Worm (Caenorhabditis elegans): Measurements from ENCODE around the gene D2096.10.
A peak's percentile ranks its signal among the peaks of the same experiment; 100 is the strongest.

The D2096.10 gene

DNA sequence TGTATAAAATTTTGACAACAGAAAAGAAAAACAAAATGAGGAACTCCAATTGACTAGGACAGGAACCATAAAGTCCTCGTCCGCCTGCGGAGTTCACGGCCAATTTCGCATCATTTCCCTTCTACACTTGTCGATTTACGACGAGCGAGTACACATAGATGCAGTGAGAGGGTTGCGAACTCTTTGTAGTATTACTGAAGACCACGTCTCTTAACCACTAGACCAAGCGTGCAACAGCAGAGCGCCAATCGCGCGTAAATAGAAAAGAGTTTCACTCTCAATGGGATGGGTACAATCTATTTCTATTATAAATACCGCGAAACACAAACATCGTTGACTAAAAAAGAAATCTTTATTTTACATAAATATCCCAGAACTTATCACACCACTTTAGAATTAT is 13.7 kb downstream of the D2096.10 start (continued):
- TF ChIP-seq tbx-9 (tag; optimal IDR thresholded peaks at IDR 0.05; ENCODE audit: borderline replicate concordance) (no peak), unc-62 (GFP tag; optimal IDR thresholded peaks at IDR 0.05) (no peak), hlh-12 (tag; optimal IDR thresholded peaks at IDR 0.05) (peak; percentile 22), lin-26 (GFP tag; IDR thresholded peaks at IDR 0.05) (peak; percentile 84), repo-1 (tag; optimal IDR thresholded peaks at IDR 0.05) (peak; percentile 73), bed-1 (GFP tag; IDR thresholded peaks at IDR 0.05) (no peak), hrde-1 (tag; optimal IDR thresholded peaks at IDR 0.05; ENCODE audit: borderline replicate concordance) (peak; percentile 78), F37B4.10 (GFP tag; IDR thresholded peaks at IDR 0.05) (no peak), ceh-58 (GFP tag; IDR thresholded peaks at IDR 0.05) (0 out of 2 replicates have a peak, but pooled peaks have one; percentile 70), mxl-1 (tag; optimal IDR thresholded peaks at IDR 0.05) (peak; percentile 76), rcor-1 (GFP tag; IDR thresholded peaks at IDR 0.05) (peak; percentile 71), ccch-3 (GFP tag; optimal IDR thresholded peaks at IDR 0.05) (peak; percentile 50), Y67H2A.10 (GFP tag; conservative IDR thresholded peaks at IDR 0.05) (0 out of 2 replicates have a peak, but pooled peaks have one; percentile 43), let-526 (GFP tag; IDR thresholded peaks at IDR 0.05) (no peak), snpc-1.3 (tag; optimal IDR thresholded peaks at IDR 0.05; ENCODE audit: insufficient read depth) (peak; percentile 84), mes-4 (tag; optimal IDR thresholded peaks at IDR 0.05) (peak; percentile 73), aptf-3 (GFP tag; IDR thresholded peaks at IDR 0.05) (0 out of 2 replicates have a peak, but pooled peaks have one; percentile 36), lin-35 (GFP tag; optimal IDR thresholded peaks at IDR 0.05) (peak in 1 of 3 experiments; percentile 61), snpc-1.1 (tag; optimal IDR thresholded peaks at IDR 0.05; ENCODE audit: insufficient read depth) (peak; percentile 46), rec-8 (tag; optimal IDR thresholded peaks at IDR 0.05) (peak; percentile 51 to 76), C06A6.2 (GFP tag; conservative IDR thresholded peaks at IDR 0.05) (no peak), Y79H2A.3 (GFP tag; conservative IDR thresholded peaks at IDR 0.05) (0 out of 2 replicates have a peak, but pooled peaks have one; percentile 54), attf-5 (GFP tag; optimal IDR thresholded peaks at IDR 0.05) (peak; percentile 49), sptf-2 (GFP tag; optimal IDR thresholded peaks at IDR 0.05) (peak; percentile 49), somi-1 (GFP tag; optimal IDR thresholded peaks at IDR 0.05) (peak; percentile 55), chd-7 (tag; optimal IDR thresholded peaks at IDR 0.05) (peak; percentile 60), ztf-3 (GFP tag; optimal IDR thresholded peaks at IDR 0.05) (no peak), mel-28 (tag; optimal IDR thresholded peaks at IDR 0.05; ENCODE audit: borderline replicate concordance) (no peak), zim-3 (tag; optimal IDR thresholded peaks at IDR 0.05) (peak; percentile 75), F49E8.2 (tag; optimal IDR thresholded peaks at IDR 0.05; ENCODE audit: insufficient read depth) (peak; percentile 57), lin-54 (GFP tag; optimal IDR thresholded peaks at IDR 0.05) (peak; percentile 63), egl-44 (GFP tag; IDR thresholded peaks at IDR 0.05) (peak; percentile 67; the same call in 1 of the 2 replicates), ekl-4 (GFP tag; IDR thresholded peaks at IDR 0.05) (peak; percentile 66), T07F8.4 (tag; optimal IDR thresholded peaks at IDR 0.05) (peak; percentile 76), nhr-90 (tag; optimal IDR thresholded peaks at IDR 0.05) (peak; percentile 82), K12H6.12 (tag; optimal IDR thresholded peaks at IDR 0.05) (peak; percentile 9), die-1 (tag; optimal IDR thresholded peaks at IDR 0.05) (peak; percentile 90), nfya-2 (GFP tag; IDR thresholded peaks at IDR 0.05) (no peak), B0035.1 (tag; optimal IDR thresholded peaks at IDR 0.05) (peak; percentile 29), tbp1 (GFP tag; optimal IDR thresholded peaks at IDR 0.05) (peak; percentile 89), nhr-27 (tag; optimal IDR thresholded peaks at IDR 0.05) (peak; percentile 21), Y53G8AR.9 (GFP tag; conservative IDR thresholded peaks at IDR 0.05) (peak; percentile 80), F57C9.4 (tag; optimal IDR thresholded peaks at IDR 0.05) (no peak), madf-6 (GFP tag; IDR thresholded peaks at IDR 0.05) (peak; percentile 58; the same call in 1 of the 2 replicates), attf-6 (GFP tag; IDR thresholded peaks at IDR 0.05) (0 out of 2 replicates have a peak, but pooled peaks have one; percentile 16), lir-1 (GFP tag; conservative IDR thresholded peaks at IDR 0.05) (0 out of 2 replicates have a peak, but pooled peaks have one; percentile 45), tlf-1 (GFP tag; optimal IDR thresholded peaks at IDR 0.05) (peak; percentile 24)

Measured in whole organism, young adult.